Fruit fly (Drosophila melanogaster) whole organism, embryonic: ENCODE data around the gene CG17572.
A peak's percentile ranks its signal among the peaks of the same experiment; 100 is the strongest.

Source experiments
- Abd-B ChIP-seq: fragments of 200-800 bp; sonication (Bioruptor generic); optimal IDR thresholded peaks from 2 replicates; lab custom pipeline; 2018; ENCODE audit warnings: missing biosample characterization, mild to moderate bottlenecking, missing genetic modification characterization, moderate library complexity
- Adf1 ChIP-seq: fragments of 200-800 bp; sonication (Bioruptor generic); IDR thresholded peaks from 2 replicates; pipeline ENCODE4 v1.3.6; 2022; ENCODE audit warnings: missing biosample characterization, missing genetic modification characterization
- Blimp-1 ChIP-seq: fragments of 200-800 bp; sonication (Bioruptor generic); optimal IDR thresholded peaks from 3 replicates; lab custom pipeline; 2018; ENCODE audit warnings: missing biosample characterization, missing genetic modification characterization, mild to moderate bottlenecking, moderate library complexity, missing genetic modification reagents
- CG10979 ChIP-seq: fragments of 200-800 bp; sonication (Bioruptor generic); optimal IDR thresholded peaks from 2 replicates; lab custom pipeline; 2018; ENCODE audit warnings: missing biosample characterization, mild to moderate bottlenecking, missing genetic modification characterization, moderate library complexity
- CG1233 ChIP-seq: fragments of 200-800 bp; sonication (Bioruptor generic); optimal IDR thresholded peaks from 4 replicates; lab custom pipeline; 2018; ENCODE audit warnings: missing biosample characterization, mild to moderate bottlenecking, missing genetic modification characterization
- CG13424 ChIP-seq: fragments of 200-800 bp; sonication (Bioruptor generic); optimal IDR thresholded peaks from 2 replicates; lab custom pipeline; 2019; ENCODE audit warnings: missing biosample characterization, mild to moderate bottlenecking, missing genetic modification characterization, moderate library complexity
- CG13775 ChIP-seq: fragments of 200-800 bp; sonication (Bioruptor generic); optimal IDR thresholded peaks from 3 replicates; lab custom pipeline; 2017; ENCODE audit warnings: missing biosample characterization, mild to moderate bottlenecking, missing genetic modification characterization
- CG14441 ChIP-seq: fragments of 200-800 bp; sonication (Bioruptor generic); IDR thresholded peaks from 2 replicates; pipeline ENCODE4 v1.3.6; 2022; ENCODE audit warnings: missing biosample characterization, missing genetic modification characterization
- CG15514 ChIP-seq: fragments of 200-800 bp; sonication (Bioruptor generic); optimal IDR thresholded peaks from 3 replicates; lab custom pipeline; 2017; ENCODE audit warnings: missing biosample characterization, missing genetic modification characterization, mild to moderate bottlenecking, moderate library complexity, missing genetic modification reagents
- CG1602 ChIP-seq: fragments of 200-800 bp; sonication (Bioruptor generic); optimal IDR thresholded peaks from 3 replicates; lab custom pipeline; 2016; ENCODE audit warnings: missing biosample characterization, missing genetic modification characterization
- CG16813 ChIP-seq: fragments of 200-800 bp; sonication (Bioruptor generic); IDR thresholded peaks from 3 replicates; pipeline ENCODE4 v1.3.6; 2022; ENCODE audit warnings: missing biosample characterization, missing genetic modification characterization; ENCODE audit not compliant: partially characterized antibody
- CG17359 ChIP-seq: fragments of 200-800 bp; sonication (Bioruptor generic); optimal IDR thresholded peaks from 3 replicates; lab custom pipeline; 2018; ENCODE audit warnings: missing biosample characterization, mild to moderate bottlenecking, missing genetic modification characterization, moderate library complexity
- CG17612 ChIP-seq: fragments of 200-800 bp; sonication (Bioruptor generic); IDR thresholded peaks from 2 replicates; pipeline ENCODE4 v1.3.6; 2022; ENCODE audit warnings: missing biosample characterization, missing genetic modification characterization
- CG31224 ChIP-seq: fragments of 200-800 bp; sonication (Bioruptor generic); IDR thresholded peaks from 2 replicates; pipeline ENCODE4 v1.3.6; 2022; ENCODE audit warnings: missing biosample characterization, missing genetic modification characterization
- CG31388 ChIP-seq: fragments of 200-800 bp; sonication (Bioruptor generic); optimal IDR thresholded peaks from 2 replicates; lab custom pipeline; 2016; ENCODE audit warnings: missing biosample characterization, missing genetic modification characterization
- CG33557 ChIP-seq: fragments of 200-800 bp; sonication (Bioruptor generic); optimal IDR thresholded peaks from 2 replicates; lab custom pipeline; 2019; ENCODE audit warnings: missing biosample characterization, mild to moderate bottlenecking, missing genetic modification characterization, moderate library complexity
- CG4730 ChIP-seq: fragments of 200-800 bp; sonication (Bioruptor generic); IDR thresholded peaks from 2 replicates; pipeline ENCODE4 v1.3.6; 2022; ENCODE audit warnings: missing biosample characterization, missing genetic modification characterization
- CG7372 ChIP-seq: fragments of 200-800 bp; sonication (Bioruptor generic); IDR thresholded peaks from 2 replicates; pipeline ENCODE4 v1.3.6; 2022; ENCODE audit warnings: missing biosample characterization, missing genetic modification characterization
- CG8089 ChIP-seq: fragments of 200-800 bp; sonication (Bioruptor generic); optimal IDR thresholded peaks from 3 replicates; lab custom pipeline; 2016; ENCODE audit warnings: missing biosample characterization, missing genetic modification characterization
- CG8765 ChIP-seq: fragments of 200-800 bp; sonication (Bioruptor generic); IDR thresholded peaks from 2 replicates; pipeline ENCODE4 v1.3.6; 2022; ENCODE audit warnings: missing biosample characterization, missing genetic modification characterization
- CG9932 ChIP-seq: fragments of 200-800 bp; sonication (Bioruptor generic); IDR thresholded peaks from 2 replicates; pipeline ENCODE4 v1.3.6; 2022; ENCODE audit warnings: missing biosample characterization, missing genetic modification characterization
- CrebB ChIP-seq: fragments of 200-800 bp; sonication (Bioruptor generic); optimal IDR thresholded peaks from 3 replicates; lab custom pipeline; 2018; ENCODE audit warnings: missing biosample characterization, mild to moderate bottlenecking, missing genetic modification characterization
- HLH4C ChIP-seq: fragments of 200-800 bp; sonication (Bioruptor generic); IDR thresholded peaks from 3 replicates; pipeline ENCODE4 v1.3.6; 2022; ENCODE audit warnings: missing biosample characterization, missing genetic modification characterization; ENCODE audit not compliant: partially characterized antibody
- HmgZ ChIP-seq: fragments of 200-800 bp; sonication (Bioruptor generic); optimal IDR thresholded peaks from 2 replicates; lab custom pipeline; 2018; ENCODE audit warnings: missing biosample characterization, mild to moderate bottlenecking, missing genetic modification characterization
- Lpt ChIP-seq: fragments of >200 bp; optimal IDR thresholded peaks from 2 replicates; lab custom pipeline; 2018; ENCODE audit warnings: missing biosample characterization, missing genetic modification characterization
- Mad ChIP-seq: fragments of 200-800 bp; sonication (Bioruptor generic); optimal IDR thresholded peaks from 2 replicates; lab custom pipeline; 2016; ENCODE audit warnings: missing biosample characterization, missing genetic modification characterization
- Nf-YB ChIP-seq: fragments of 200-800 bp; sonication (Bioruptor generic); optimal IDR thresholded peaks from 3 replicates; lab custom pipeline; 2019; ENCODE audit warnings: missing biosample characterization, mild to moderate bottlenecking, missing genetic modification characterization, moderate library complexity
- Oli ChIP-seq: fragments of 200-800 bp; sonication (Bioruptor generic); optimal IDR thresholded peaks from 2 replicates; lab custom pipeline; 2018; ENCODE audit warnings: missing biosample characterization, mild to moderate bottlenecking, missing genetic modification characterization, moderate library complexity
- Sox100B ChIP-seq: fragments of 200-800 bp; sonication (Bioruptor generic); optimal IDR thresholded peaks from 3 replicates; lab custom pipeline; 2018; ENCODE audit warnings: missing biosample characterization, mild to moderate bottlenecking, missing genetic modification characterization
- Xrp1 ChIP-seq: fragments of 200-800 bp; sonication (Bioruptor generic); IDR thresholded peaks from 2 replicates; pipeline ENCODE4 v1.3.6; 2022; ENCODE audit warnings: missing biosample characterization, missing genetic modification characterization
- dm ChIP-seq: fragments of 200-800 bp; sonication (Bioruptor generic); optimal IDR thresholded peaks from 3 replicates; lab custom pipeline; 2016; ENCODE audit warnings: missing biosample characterization, missing genetic modification characterization
- dysf ChIP-seq: fragments of 200-800 bp; sonication (Bioruptor generic); IDR thresholded peaks from 3 replicates; pipeline ENCODE4 v1.3.6; 2022; ENCODE audit warnings: missing biosample characterization, missing genetic modification characterization
- ems ChIP-seq: fragments of 200-800 bp; sonication (Bioruptor generic); optimal IDR thresholded peaks from 3 replicates; lab custom pipeline; 2016; ENCODE audit warnings: missing biosample characterization, missing genetic modification characterization
- eyg ChIP-seq: fragments of 200-800 bp; sonication (Bioruptor generic); optimal IDR thresholded peaks from 3 replicates; lab custom pipeline; 2016; ENCODE audit warnings: missing biosample characterization, missing genetic modification characterization
- fd102C ChIP-seq: fragments of 200-800 bp; sonication (Bioruptor generic); optimal IDR thresholded peaks from 2 replicates; lab custom pipeline; 2018; ENCODE audit warnings: missing biosample characterization, mild to moderate bottlenecking, missing genetic modification characterization, moderate library complexity
- fu2 ChIP-seq: fragments of 200-800 bp; sonication (Bioruptor generic); optimal IDR thresholded peaks from 2 replicates; lab custom pipeline; 2016; ENCODE audit warnings: missing biosample characterization, missing genetic modification characterization
- gt ChIP-seq: fragments of 200-800 bp; sonication (Bioruptor generic); IDR thresholded peaks from 2 replicates; pipeline ENCODE4 v1.3.6; 2022; ENCODE audit warnings: missing biosample characterization, missing genetic modification characterization
- hkb ChIP-seq, 2 experiments: fragments of 200-800 bp in 1 of 2; fragments of >200 bp in 1 of 2; sonication (Bioruptor generic) in 1 of 2; IDR thresholded peaks in 1 of 2; optimal IDR thresholded peaks in 1 of 2; 2 replicates each; pipeline versions ENCODE4 v1.3.6 to Lab custom; 2017 to 2022; ENCODE audit warnings: missing biosample characterization in 1 of 2, missing genetic modification characterization in 1 of 2
- kay ChIP-seq: fragments of 200-800 bp; sonication (Bioruptor generic); optimal IDR thresholded peaks from 2 replicates; lab custom pipeline; 2016; ENCODE audit warnings: missing biosample characterization, missing genetic modification characterization
- lab ChIP-seq: fragments of 200-800 bp; sonication (Bioruptor generic); optimal IDR thresholded peaks from 3 replicates; lab custom pipeline; 2017; ENCODE audit warnings: missing biosample characterization, missing genetic modification characterization, mild to moderate bottlenecking, moderate library complexity, missing genetic modification reagents
- lov ChIP-seq, 2 experiments: fragments of 200-800 bp in 1 of 2; fragments of >200 bp in 1 of 2; sonication (Bioruptor generic) in 1 of 2; IDR thresholded peaks in 1 of 2; optimal IDR thresholded peaks in 1 of 2; 2 replicates in 1 of 2; 3 replicates in 1 of 2; pipeline versions ENCODE4 v1.3.6 to Lab custom; 2017 to 2022; ENCODE audit warnings: missing biosample characterization in 1 of 2, missing genetic modification characterization in 1 of 2
- org-1 ChIP-seq: fragments of 200-800 bp; sonication (Bioruptor generic); optimal IDR thresholded peaks from 2 replicates; lab custom pipeline; 2017; ENCODE audit warnings: missing biosample characterization, missing genetic modification characterization
- ranshi ChIP-seq: fragments of 200-800 bp; sonication (Bioruptor generic); IDR thresholded peaks from 2 replicates; pipeline ENCODE4 v1.3.6; 2022; ENCODE audit warnings: missing biosample characterization, missing genetic modification characterization
- rib ChIP-seq: fragments of 200-800 bp; sonication (Bioruptor generic); IDR thresholded peaks from 2 replicates; pipeline ENCODE4 v1.3.6; 2022; ENCODE audit warnings: missing biosample characterization, missing genetic modification characterization
- sima ChIP-seq: fragments of 200-800 bp; sonication (Bioruptor generic); optimal IDR thresholded peaks from 2 replicates; lab custom pipeline; 2016; ENCODE audit warnings: missing biosample characterization, missing genetic modification characterization
- slp2 ChIP-seq: fragments of 200-800 bp; sonication (Bioruptor generic); optimal IDR thresholded peaks from 2 replicates; lab custom pipeline; 2016; ENCODE audit warnings: missing biosample characterization, missing genetic modification characterization
- sqz ChIP-seq: fragments of 200-800 bp; sonication (Bioruptor generic); optimal IDR thresholded peaks from 3 replicates; lab custom pipeline; 2018; ENCODE audit warnings: missing biosample characterization, mild to moderate bottlenecking, missing genetic modification characterization
- trh ChIP-seq: fragments of 200-800 bp; sonication (Bioruptor generic); optimal IDR thresholded peaks from 2 replicates; lab custom pipeline; 2016; ENCODE audit warnings: missing biosample characterization, missing genetic modification characterization
- unc-4 ChIP-seq: fragments of 200-800 bp; sonication (Bioruptor generic); IDR thresholded peaks from 2 replicates; pipeline ENCODE4 v1.3.6; 2022; ENCODE audit warnings: missing biosample characterization, missing genetic modification characterization; ENCODE audit not compliant: partially characterized antibody
- wek ChIP-seq: fragments of 200-800 bp; sonication (Bioruptor generic); optimal IDR thresholded peaks from 3 replicates; lab custom pipeline; 2018; ENCODE audit warnings: missing biosample characterization, mild to moderate bottlenecking, missing genetic modification characterization, moderate library complexity

CG17572 gene

dm6 chr2L:19120984-19121383, 47.0 kb upstream of the CG17572 start (continued):
- TF ChIP-seq CG7372 (GFP tag; lab: Robert Waterston, UW) (no peak), CG8765 (GFP tag; lab: Robert Waterston, UW) (no peak), hkb (optimal IDR thresholded peaks at IDR 0.05; lab: Kevin White, UChicago) (no peak), hkb (GFP tag; IDR thresholded peaks at IDR 0.05; lab: Robert Waterston, UW) (peak; percentile 17; the same call in 1 of the 2 replicates), Mad (GFP tag; lab: Kevin White, UChicago) (no peak), CG14441 (0 out of 2 replicates have a peak, but pooled peaks have one; percentile 19), Xrp1 (GFP tag; lab: Robert Waterston, UW) (peak; percentile 22; the same call in 1 of the 2 replicates), Blimp-1 (GFP tag; lab: Kevin White, UChicago) (peak; percentile 48), CG8089 (no peak), eyg (GFP tag; lab: Kevin White, UChicago) (peak; percentile 22), Nf-YB (GFP tag; lab: Kevin White, UChicago) (no peak), kay (GFP tag; lab: Kevin White, UChicago) (peak; percentile 29), dysf (GFP tag; lab: Robert Waterston, UW) (no peak; the same call in 1 of the 3 replicates), sqz (no peak), CrebB (no peak), CG1233 (GFP tag; lab: Kevin White, UChicago) (peak; percentile 28), slp2 (peak; percentile 46), Oli (tag; lab: Kevin White, UChicago) (peak; percentile 52), CG31224 (0 out of 2 replicates have a peak, but pooled peaks have one; percentile 19), CG4730 (GFP tag; lab: Robert Waterston, UW) (no peak), CG10979 (tag; lab: Kevin White, UChicago) (peak; percentile 29), CG15514 (GFP tag; lab: Kevin White, UChicago) (no peak), fu2 (GFP tag; lab: Kevin White, UChicago) (no peak), CG9932 (GFP tag; lab: Robert Waterston, UW) (peak; percentile 50; the same call in 1 of the 2 replicates), rib (no peak), dm (no peak), sima (GFP tag; lab: Kevin White, UChicago) (no peak), Abd-B (GFP tag; lab: Kevin White, UChicago) (peak; percentile 0), CG13775 (GFP tag; lab: Kevin White, UChicago) (peak; percentile 12), CG16813 (GFP tag; lab: Robert Waterston, UW) (no peak), fd102C (no peak), unc-4 (no peak), lov (optimal IDR thresholded peaks at IDR 0.05; lab: Kevin White, UChicago) (no peak), lov (GFP tag; IDR thresholded peaks at IDR 0.05; lab: Robert Waterston, UW) (no peak), lab (peak; percentile 59), Sox100B (GFP tag; lab: Kevin White, UChicago) (no peak), Lpt (GFP tag; lab: Kevin White, UChicago) (no peak), org-1 (peak; percentile 9), ranshi (GFP tag; lab: Robert Waterston, UW) (0 out of 2 replicates have a peak, but pooled peaks have one; percentile 31), wek (GFP tag; lab: Kevin White, UChicago) (no peak), CG1602 (GFP tag; lab: Kevin White, UChicago) (peak; percentile 51), HmgZ (tag; lab: Kevin White, UChicago) (no peak), CG33557 (GFP tag; lab: Kevin White, UChicago) (no peak), CG13424 (no peak), trh (GFP tag; lab: Kevin White, UChicago) (no peak), ems (peak; percentile 10), gt (no peak), Adf1 (no peak), CG17359 (tag; lab: Kevin White, UChicago) (peak; percentile 52), CG31388 (GFP tag; lab: Kevin White, UChicago) (no peak), HLH4C (no peak), CG17612 (GFP tag; lab: Robert Waterston, UW) (0 out of 2 replicates have a peak, but pooled peaks have one; percentile 15)
